Fruit fly (Drosophila melanogaster) whole organism: Measurements from ENCODE around the gene CG5883.

Experiments used
- CG8478 ChIP-seq: fragments of >200 bp; optimal IDR thresholded peaks from 2 replicates; lab custom pipeline; 2018; ENCODE audit warnings: inconsistent platforms
- EcR ChIP-seq, 2 experiments: fragments of >200 bp; optimal IDR thresholded peaks; 2 replicates each; lab custom pipeline; 2017; ENCODE audit warnings: missing biosample characterization in 2 of 2, missing genetic modification characterization in 2 of 2, missing genetic modification reagents in 2 of 2
- pan ChIP-seq: fragments of >200 bp; optimal IDR thresholded peaks from 2 replicates; lab custom pipeline; 2017
- psq ChIP-seq: fragments of >200 bp; optimal IDR thresholded peaks from 2 replicates; lab custom pipeline; 2017
- usp ChIP-seq: fragments of >200 bp; optimal IDR thresholded peaks from 2 replicates; lab custom pipeline; 2017; ENCODE audit warnings: missing biosample characterization, missing genetic modification characterization, mixed read lengths

DNA sequence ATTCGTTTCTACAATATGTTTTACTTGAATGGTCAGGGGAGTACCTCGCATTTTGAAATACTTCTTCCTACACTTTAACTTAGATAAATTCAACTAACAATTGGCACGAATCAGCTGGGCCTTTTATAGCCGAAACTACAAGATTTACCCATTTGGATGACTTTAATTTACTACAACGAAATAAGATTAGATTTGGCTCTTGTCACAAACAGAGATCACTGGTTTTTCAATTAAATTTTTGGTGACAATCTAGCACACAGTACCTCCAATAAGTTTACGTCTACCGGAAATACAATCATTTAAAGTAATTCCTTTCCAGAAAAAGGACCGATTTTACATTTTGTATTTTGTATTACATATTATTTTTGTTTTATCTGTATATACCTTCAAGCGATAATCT is at the start of gene CG5883:
- TF ChIP-seq EcR (GFP tag; optimal IDR thresholded peaks at IDR 0.05; lab: Kevin White, UChicago) (no peak), psq (lab: Kevin White, UChicago) (no peak), CG8478 (lab: Kevin White, UChicago) (no peak), pan (lab: Kevin White, UChicago) (no peak), usp (no peak)
